Worm (Caenorhabditis elegans): ENCODE results near the gene nstp-10.

The nstp-10 gene

DNA sequence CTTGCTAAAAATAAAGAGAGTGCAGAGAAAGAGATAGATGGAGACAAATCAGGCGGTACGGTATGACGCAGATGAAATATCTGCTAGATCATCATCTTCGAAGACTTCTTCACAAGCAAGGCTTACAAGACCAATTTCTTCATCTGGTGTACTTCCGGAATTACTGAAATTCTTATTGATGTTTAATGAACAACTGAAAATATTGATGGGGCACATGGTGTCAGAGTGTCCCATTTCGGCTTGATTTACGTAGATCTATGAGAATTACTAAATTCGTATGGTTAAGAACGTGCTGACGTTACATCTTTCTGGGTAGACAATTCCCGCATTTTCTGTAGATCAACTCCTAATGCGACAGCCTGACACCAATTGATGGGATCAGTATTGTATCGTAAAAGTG, 7.0 kb upstream of the nstp-10 start:
- TF ChIP-seq W03F9.2 (tag; optimal IDR thresholded peaks at IDR 0.05): no peak
- no peak for TF ChIP-seq him-1 (tag; optimal IDR thresholded peaks at IDR 0.05)
- no peak for TF ChIP-seq dao-5 (tag; optimal IDR thresholded peaks at IDR 0.05)

DNA sequence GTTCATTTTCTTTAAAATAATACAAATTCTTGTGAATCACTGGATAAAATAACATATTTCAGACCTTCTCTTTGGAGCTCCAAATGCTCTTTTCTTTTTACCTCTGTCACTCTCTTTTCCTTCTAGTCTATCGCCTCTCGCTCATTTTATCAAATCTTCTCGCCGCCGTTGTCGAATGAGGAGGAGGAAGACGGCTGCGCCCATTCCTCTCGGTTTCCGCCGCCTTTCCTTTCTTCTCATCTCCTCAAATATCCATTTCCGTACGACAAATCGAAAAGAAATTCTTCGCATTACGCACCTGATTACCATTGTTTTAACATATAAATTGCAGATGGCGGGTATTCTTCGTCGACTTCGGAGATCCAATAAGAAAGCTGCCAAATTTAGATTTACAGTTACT, 677 bp upstream of the nstp-10 start, which contains the start of gene ehbp-1:
Gene ehbp-1, plus strand, starts transcription at position 332 of the 400 bp plus-strand sequence.
- TF ChIP-seq W03F9.2 (tag; optimal IDR thresholded peaks at IDR 0.05) (no peak), dao-5 (tag; optimal IDR thresholded peaks at IDR 0.05) (no peak), him-1 (tag; optimal IDR thresholded peaks at IDR 0.05) (no peak)

- TF ChIP-seq dao-5 (tag; optimal IDR thresholded peaks at IDR 0.05) (peak; percentile 37), him-1 (tag; optimal IDR thresholded peaks at IDR 0.05) (peak; percentile 96), W03F9.2 (tag; optimal IDR thresholded peaks at IDR 0.05) (peak; percentile 97)
Observed at ce11 chrV:9546860-9547269, 2.8 kb downstream of the nstp-10 start, which contains the start of gene his-37. TSS of gene his-37 (plus strand) at chrV:9547105.

DNA sequence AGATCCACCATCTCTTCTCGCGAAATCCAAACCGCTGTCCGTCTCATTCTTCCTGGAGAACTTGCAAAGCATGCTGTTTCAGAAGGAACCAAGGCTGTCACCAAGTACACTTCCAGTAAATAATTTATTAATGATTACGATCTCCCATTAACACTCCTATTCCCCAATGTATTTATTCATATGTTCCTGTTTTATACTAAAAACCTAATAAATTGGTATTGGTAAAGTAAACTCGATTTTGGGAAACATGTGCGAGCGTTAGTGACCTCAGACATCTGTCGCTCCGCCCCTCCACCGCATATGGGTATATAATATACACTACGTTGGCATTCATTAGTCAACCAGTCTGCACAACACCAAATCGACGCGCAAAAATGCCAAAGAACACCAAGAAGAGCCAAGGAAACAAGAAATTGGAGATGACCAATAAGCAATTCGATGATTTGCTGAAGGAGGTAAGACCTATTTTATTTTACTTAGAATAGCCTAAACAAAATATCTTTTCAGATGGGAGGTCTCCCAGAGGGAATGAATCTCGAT, 3.5 kb downstream of the nstp-10 start, which contains the start of gene C50F4.6:
Gene C50F4.6, plus strand, starts transcription at position 51 of the 540 bp plus-strand sequence.
- TF ChIP-seq W03F9.2 (tag; optimal IDR thresholded peaks at IDR 0.05) (no peak), dao-5 (tag; optimal IDR thresholded peaks at IDR 0.05) (no peak), him-1 (tag; optimal IDR thresholded peaks at IDR 0.05) (no peak)

ce11 chrV:9545238-9545709, 4.4 kb downstream of the nstp-10 start, which contains the start of the genes his-35 and his-41:
TSS of gene his-35 (minus strand) at chrV:9545288.
TSS of gene his-41 (plus strand) at chrV:9545536.
- TF ChIP-seq W03F9.2 (tag; optimal IDR thresholded peaks at IDR 0.05): no peak
- no peak for TF ChIP-seq him-1 (tag; optimal IDR thresholded peaks at IDR 0.05)
- no peak for TF ChIP-seq dao-5 (tag; optimal IDR thresholded peaks at IDR 0.05)

ce11 chrV:9544176-9544632, 5.4 kb downstream of the nstp-10 start, which contains the start of gene mdf-1:
TSS of gene mdf-1 (minus strand) at chrV:9544226.
- TF ChIP-seq him-1 (tag; optimal IDR thresholded peaks at IDR 0.05) (peak; percentile 44), W03F9.2 (tag; optimal IDR thresholded peaks at IDR 0.05) (peak; percentile 29), dao-5 (tag; optimal IDR thresholded peaks at IDR 0.05) (no peak)

DNA sequence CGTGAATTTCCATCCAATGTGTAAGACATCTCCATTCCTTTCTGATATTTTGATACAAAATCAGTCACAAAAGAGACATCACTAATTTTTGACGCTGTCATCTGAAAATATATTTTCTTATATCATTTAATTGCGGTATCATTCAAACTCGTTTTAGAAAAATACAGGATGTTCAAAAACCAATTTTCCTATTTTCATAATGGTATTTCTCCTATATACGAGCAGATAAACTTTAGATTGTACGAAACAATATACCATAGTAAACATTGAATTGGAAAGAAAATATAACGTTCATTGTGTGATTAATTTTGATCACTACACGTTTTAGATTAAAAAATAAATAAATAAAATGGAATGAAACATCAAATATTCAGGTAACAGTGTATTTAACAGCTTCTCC, 8.1 kb downstream of the nstp-10 start, which contains the start of gene C50F4.16:
Gene C50F4.16, minus strand, starts transcription at position 101 of the 400 bp plus-strand sequence.
- TF ChIP-seq W03F9.2 (tag; optimal IDR thresholded peaks at IDR 0.05) (no peak), him-1 (tag; optimal IDR thresholded peaks at IDR 0.05) (no peak), dao-5 (tag; optimal IDR thresholded peaks at IDR 0.05) (no peak)

DNA sequence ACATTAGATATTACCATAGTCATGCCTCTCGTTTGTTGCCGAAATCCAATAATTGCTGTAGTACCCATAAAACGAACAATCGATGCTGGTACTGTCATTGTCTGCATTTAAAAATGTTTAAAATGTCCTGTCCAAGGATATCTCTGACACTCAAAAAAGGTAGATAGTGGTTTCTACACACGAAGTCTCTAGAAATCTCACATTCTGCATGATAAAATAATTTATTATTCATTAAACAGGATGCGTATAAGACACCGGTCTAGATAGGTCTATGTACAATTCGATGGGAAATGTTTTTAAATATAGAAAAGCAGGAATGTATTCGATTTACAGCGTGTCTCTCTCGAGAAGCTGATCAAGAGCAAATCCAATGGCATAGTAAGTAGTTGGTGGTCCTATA, 10.0 kb downstream of the nstp-10 start, which contains the start of gene C50F4.12:
Gene C50F4.12, minus strand, starts transcription at position 101 of the 400 bp plus-strand sequence.
- TF ChIP-seq W03F9.2 (tag; optimal IDR thresholded peaks at IDR 0.05) (no peak), him-1 (tag; optimal IDR thresholded peaks at IDR 0.05) (no peak), dao-5 (tag; optimal IDR thresholded peaks at IDR 0.05) (no peak)

ce11 chrV:9536505-9536904, 13.1 kb downstream of the nstp-10 start, which contains the start of gene C50F4.4:
TSS of gene C50F4.4 (plus strand) at chrV:9536771.
- TF ChIP-seq dao-5 (tag; optimal IDR thresholded peaks at IDR 0.05): no peak
- TF ChIP-seq W03F9.2 (tag; optimal IDR thresholded peaks at IDR 0.05): no peak
- TF ChIP-seq him-1 (tag; optimal IDR thresholded peaks at IDR 0.05): peak; percentile 2

DNA sequence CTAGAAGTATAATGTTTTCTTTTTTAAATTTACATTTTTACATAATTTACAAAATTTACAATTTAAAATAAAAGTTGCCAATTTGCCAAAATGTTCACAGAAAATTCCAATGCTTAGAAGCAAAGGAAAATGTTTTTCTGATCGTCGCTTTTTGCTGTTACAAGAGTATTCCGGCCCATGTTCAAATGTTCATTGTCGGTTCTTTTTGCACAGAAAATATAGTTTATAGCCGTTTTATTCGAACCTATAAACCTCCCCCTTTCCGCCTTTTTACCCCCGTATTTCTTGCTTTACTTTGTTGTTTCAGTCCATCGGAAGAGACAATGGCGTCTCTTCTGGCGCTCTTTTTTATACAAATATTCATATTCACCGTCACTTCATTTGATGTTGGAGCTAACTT, 15.0 kb downstream of the nstp-10 start, which contains the start of gene tag-329:
Gene tag-329, plus strand, starts transcription at position 301 of the 400 bp plus-strand sequence.
- no peak for TF ChIP-seq dao-5 (tag; optimal IDR thresholded peaks at IDR 0.05)
- no peak for TF ChIP-seq him-1 (tag; optimal IDR thresholded peaks at IDR 0.05)
- TF ChIP-seq W03F9.2 (tag; optimal IDR thresholded peaks at IDR 0.05): no peak

- no peak for TF ChIP-seq him-1 (tag; optimal IDR thresholded peaks at IDR 0.05)
- TF ChIP-seq dao-5 (tag; optimal IDR thresholded peaks at IDR 0.05): no peak
Observed at ce11 chrV:9531477-9531876, 18.2 kb downstream of the nstp-10 start, which contains the start of the genes C50F4.10 and pfk-1.2. TSS of gene C50F4.10 (minus strand) at chrV:9531577. TSS of gene pfk-1.2 (plus strand) at chrV:9531801.

- TF ChIP-seq dao-5 (tag; optimal IDR thresholded peaks at IDR 0.05) (no peak), W03F9.2 (tag; optimal IDR thresholded peaks at IDR 0.05) (no peak), him-1 (tag; optimal IDR thresholded peaks at IDR 0.05) (no peak)
Observed at ce11 chrV:9527984-9528383, 21.7 kb downstream of the nstp-10 start.

ce11 chrV:9527337-9527736, 22.3 kb downstream of the nstp-10 start:
- TF ChIP-seq dao-5 (tag; optimal IDR thresholded peaks at IDR 0.05) (no peak), W03F9.2 (tag; optimal IDR thresholded peaks at IDR 0.05) (no peak), him-1 (tag; optimal IDR thresholded peaks at IDR 0.05) (no peak)

DNA sequence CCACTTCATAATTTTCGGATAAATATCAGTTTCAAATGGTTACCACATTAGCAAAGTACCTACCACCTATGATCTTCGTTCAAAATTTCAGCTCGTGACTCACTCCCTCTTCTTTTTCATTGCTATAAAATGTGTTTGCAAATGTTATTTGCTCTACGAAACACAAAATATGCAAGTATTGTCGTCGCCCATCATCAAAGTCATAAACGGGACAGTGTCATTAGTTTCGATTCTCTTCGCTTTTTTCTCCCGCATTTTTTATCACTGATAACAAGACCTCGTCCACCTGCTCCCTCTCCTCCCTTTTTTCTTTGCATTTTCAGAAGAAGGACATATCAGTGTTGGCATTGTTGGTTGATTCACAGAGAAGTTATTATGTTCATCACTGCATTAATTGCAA, 23.2 kb downstream of the nstp-10 start, which contains the start of gene C50F4.1:
Gene C50F4.1, plus strand, starts transcription at position 324 of the 400 bp plus-strand sequence.
- no peak for TF ChIP-seq W03F9.2 (tag; optimal IDR thresholded peaks at IDR 0.05)
- TF ChIP-seq dao-5 (tag; optimal IDR thresholded peaks at IDR 0.05): no peak
- no peak for TF ChIP-seq him-1 (tag; optimal IDR thresholded peaks at IDR 0.05)

Measured in whole organism, L4/young adult.